Worm (Caenorhabditis elegans) whole organism, young adult: Measurements from ENCODE around the gene str-60.

Experiments
- F10E7.11 ChIP-seq: sonication (generic microtip); optimal IDR thresholded peaks from 2 replicates; lab custom pipeline; 2017; ENCODE audit warnings: mild to moderate bottlenecking, missing genetic modification characterization, moderate library complexity, missing compliant biosample characterization
- ztf-25 ChIP-seq: fragments of 200-800 bp; sonication (Bioruptor generic); IDR thresholded peaks from 2 replicates; pipeline ENCODE4 v1.3.6; 2022; ENCODE audit warnings: missing genetic modification reagents, missing genetic modification characterization, missing compliant biosample characterization

ce11 chrV:15884698-15885097 lies 13.1 kb upstream of the str-60 start, which contains the start of gene oac-42:
- TF ChIP-seq F10E7.11 (tag; lab: Kevin White, UChicago) (no peak), ztf-25 (GFP tag; lab: Robert Waterston, UW) (no peak)
